Fruit fly (Drosophila melanogaster) whole organism, prepupa: Measurements from ENCODE around the gene UQCR-Q.

Source experiments
- Blimp-1 ChIP-seq: fragments of 200-800 bp; sonication (Bioruptor generic); optimal IDR thresholded peaks from 3 replicates; lab custom pipeline; 2017; ENCODE audit warnings: missing biosample characterization, missing genetic modification characterization, mild to moderate bottlenecking, moderate library complexity, missing genetic modification reagents
- CG10631 ChIP-seq: fragments of 200-800 bp; sonication (Bioruptor generic); optimal IDR thresholded peaks from 2 replicates; lab custom pipeline; 2016; ENCODE audit warnings: missing biosample characterization, missing genetic modification characterization
- CG10669 ChIP-seq: fragments of 200-800 bp; sonication (Bioruptor generic); optimal IDR thresholded peaks from 3 replicates; lab custom pipeline; 2018; ENCODE audit warnings: missing biosample characterization, mild to moderate bottlenecking, missing genetic modification characterization, moderate library complexity
- CG11294 ChIP-seq: fragments of 200-800 bp; sonication (Bioruptor generic); IDR thresholded peaks from 2 replicates; pipeline ENCODE4 v1.3.6; 2022; ENCODE audit warnings: missing biosample characterization, missing genetic modification characterization
- CG11762 ChIP-seq: fragments of 200-800 bp; sonication (Bioruptor generic); optimal IDR thresholded peaks from 3 replicates; lab custom pipeline; 2016; ENCODE audit warnings: missing biosample characterization, missing genetic modification characterization; ENCODE audit not compliant: insufficient read depth
- CG11902 ChIP-seq: fragments of 200-800 bp; sonication (Bioruptor generic); optimal IDR thresholded peaks from 3 replicates; lab custom pipeline; 2016; ENCODE audit warnings: missing biosample characterization, missing genetic modification characterization
- CG15336 ChIP-seq: fragments of 200-800 bp; sonication (Bioruptor generic); IDR thresholded peaks from 2 replicates; pipeline ENCODE4 v1.3.6; 2022; ENCODE audit warnings: missing biosample characterization, missing genetic modification characterization
- CG1621 ChIP-seq: fragments of 200-800 bp; sonication (Bioruptor generic); optimal IDR thresholded peaks from 3 replicates; lab custom pipeline; 2018; ENCODE audit warnings: missing biosample characterization, mild to moderate bottlenecking, missing genetic modification characterization
- CG32006 ChIP-seq: fragments of 200-800 bp; sonication (Bioruptor generic); optimal IDR thresholded peaks from 3 replicates; lab custom pipeline; 2017; ENCODE audit warnings: missing biosample characterization, mild to moderate bottlenecking, missing genetic modification characterization
- CG34406 ChIP-seq: fragments of 200-800 bp; sonication (Bioruptor generic); optimal IDR thresholded peaks from 3 replicates; lab custom pipeline; 2016; ENCODE audit warnings: missing biosample characterization, missing genetic modification characterization
- CG3919 ChIP-seq: fragments of 200-800 bp; sonication (Bioruptor generic); optimal IDR thresholded peaks from 3 replicates; lab custom pipeline; 2016; ENCODE audit warnings: missing biosample characterization, missing genetic modification characterization
- CG6163 ChIP-seq: fragments of 200-800 bp; sonication (Bioruptor generic); IDR thresholded peaks from 3 replicates; pipeline ENCODE4 v1.3.6; 2022; ENCODE audit warnings: missing biosample characterization, missing genetic modification characterization
- CG6276 ChIP-seq: fragments of 200-800 bp; sonication (Bioruptor generic); optimal IDR thresholded peaks from 2 replicates; lab custom pipeline; 2017; ENCODE audit warnings: missing biosample characterization, mild to moderate bottlenecking, missing genetic modification characterization
- CG6792 ChIP-seq: fragments of 200-800 bp; sonication (Bioruptor generic); optimal IDR thresholded peaks from 3 replicates; lab custom pipeline; 2016; ENCODE audit warnings: missing biosample characterization, missing genetic modification characterization
- CG6808 ChIP-seq: fragments of 200-800 bp; sonication (Bioruptor generic); optimal IDR thresholded peaks from 3 replicates; lab custom pipeline; 2017; ENCODE audit warnings: missing biosample characterization, missing genetic modification characterization, mild to moderate bottlenecking, moderate library complexity, missing genetic modification reagents
- CG6854 ChIP-seq: fragments of 200-800 bp; sonication (Bioruptor generic); optimal IDR thresholded peaks from 2 replicates; lab custom pipeline; 2017; ENCODE audit warnings: missing biosample characterization, mild to moderate bottlenecking, missing genetic modification characterization
- CG7368 ChIP-seq: fragments of 200-800 bp; sonication (Bioruptor generic); optimal IDR thresholded peaks from 3 replicates; lab custom pipeline; 2016; ENCODE audit warnings: missing biosample characterization, missing genetic modification characterization
- CG8119 ChIP-seq: fragments of 200-800 bp; sonication (Bioruptor generic); IDR thresholded peaks from 3 replicates; pipeline ENCODE4 v1.3.6; 2022; ENCODE audit warnings: missing biosample characterization, missing genetic modification characterization
- CG8319 ChIP-seq: fragments of 200-800 bp; sonication (Bioruptor generic); optimal IDR thresholded peaks from 3 replicates; lab custom pipeline; 2016; ENCODE audit warnings: missing biosample characterization, missing genetic modification characterization
- Eip78C ChIP-seq: fragments of 200-800 bp; sonication (Bioruptor generic); peaks from one replicate; lab custom pipeline; 2016; ENCODE audit warnings: missing biosample characterization, missing genetic modification characterization
- Eip93F ChIP-seq: fragments of 200-800 bp; sonication (Bioruptor generic); optimal IDR thresholded peaks from 2 replicates; lab custom pipeline; 2016; ENCODE audit warnings: missing biosample characterization, mild to moderate bottlenecking, missing genetic modification characterization
- Ets21C ChIP-seq: fragments of 200-800 bp; sonication (Bioruptor generic); optimal IDR thresholded peaks from 3 replicates; lab custom pipeline; 2016; ENCODE audit warnings: missing biosample characterization, missing genetic modification characterization
- Ets96B ChIP-seq: fragments of 200-800 bp; optimal IDR thresholded peaks from 2 replicates; lab custom pipeline; 2019; ENCODE audit warnings: missing biosample characterization, mild to moderate bottlenecking, missing genetic modification characterization, moderate library complexity
- Gug ChIP-seq: fragments of 200-800 bp; sonication (Bioruptor generic); IDR thresholded peaks from 2 replicates; pipeline ENCODE4 v1.3.6; 2022; ENCODE audit warnings: missing biosample characterization, missing genetic modification characterization
- Hr38 ChIP-seq: sonication (Bioruptor generic); optimal IDR thresholded peaks from 2 replicates; lab custom pipeline; 2016; ENCODE audit warnings: missing biosample characterization, missing genetic modification characterization
- Hr4 ChIP-seq: fragments of 200-800 bp; sonication (Bioruptor generic); optimal IDR thresholded peaks from 3 replicates; lab custom pipeline; 2016; ENCODE audit warnings: missing biosample characterization, missing genetic modification characterization
- OdsH ChIP-seq: fragments of 200-800 bp; sonication (Bioruptor generic); optimal IDR thresholded peaks from 3 replicates; lab custom pipeline; 2016; ENCODE audit warnings: missing biosample characterization, missing genetic modification characterization
- Smox ChIP-seq: fragments of 200-800 bp; sonication (Bioruptor generic); optimal IDR thresholded peaks from 3 replicates; lab custom pipeline; 2016; ENCODE audit warnings: missing biosample characterization, missing genetic modification characterization
- Sox102F ChIP-seq: fragments of 200-800 bp; sonication (Bioruptor generic); optimal IDR thresholded peaks from 2 replicates; lab custom pipeline; 2016; ENCODE audit warnings: missing biosample characterization, mild to moderate bottlenecking, missing genetic modification characterization
- Sox15 ChIP-seq: fragments of 200-800 bp; sonication (Bioruptor generic); optimal IDR thresholded peaks from 3 replicates; lab custom pipeline; 2016; ENCODE audit warnings: missing biosample characterization, missing genetic modification characterization
- achi ChIP-seq: fragments of 200-800 bp; sonication (Bioruptor generic); optimal IDR thresholded peaks from 3 replicates; lab custom pipeline; 2016; ENCODE audit warnings: missing biosample characterization, missing genetic modification characterization
- acj6 ChIP-seq: fragments of 200-800 bp; sonication (Bioruptor generic); optimal IDR thresholded peaks from 3 replicates; lab custom pipeline; 2016; ENCODE audit warnings: missing biosample characterization, missing genetic modification characterization
- cyc ChIP-seq: fragments of 200-800 bp; sonication (Bioruptor generic); optimal IDR thresholded peaks from 3 replicates; lab custom pipeline; 2016; ENCODE audit warnings: missing biosample characterization, missing genetic modification characterization
- dac ChIP-seq: fragments of 200-800 bp; sonication (Bioruptor generic); optimal IDR thresholded peaks from 2 replicates; lab custom pipeline; 2017; ENCODE audit warnings: missing biosample characterization, mild to moderate bottlenecking, missing genetic modification characterization
- dsx ChIP-seq: fragments of 200-800 bp; optimal IDR thresholded peaks from 3 replicates; lab custom pipeline; 2019; ENCODE audit warnings: missing biosample characterization, mild to moderate bottlenecking, missing genetic modification characterization, moderate library complexity; ENCODE audit not compliant: poor library complexity, severe bottlenecking
- eg ChIP-seq: fragments of 200-800 bp; sonication (Bioruptor generic); IDR thresholded peaks from 3 replicates; pipeline ENCODE4 v1.3.6; 2022; ENCODE audit warnings: missing biosample characterization, missing genetic modification characterization
- esn ChIP-seq: fragments of 200-800 bp; sonication (Bioruptor generic); optimal IDR thresholded peaks from 2 replicates; lab custom pipeline; 2016; ENCODE audit warnings: missing biosample characterization, mild to moderate bottlenecking, missing genetic modification characterization, moderate library complexity
- fd59A ChIP-seq: fragments of 200-800 bp; sonication (Bioruptor generic); optimal IDR thresholded peaks from 2 replicates; lab custom pipeline; 2017; ENCODE audit warnings: missing biosample characterization, mild to moderate bottlenecking, missing genetic modification characterization, missing genetic modification reagents
- fd85E ChIP-seq: fragments of 200-800 bp; sonication (Bioruptor generic); optimal IDR thresholded peaks from 3 replicates; lab custom pipeline; 2016; ENCODE audit warnings: missing biosample characterization, missing genetic modification characterization
- fkh ChIP-seq: fragments of 200-800 bp; sonication (Bioruptor generic); optimal IDR thresholded peaks from 3 replicates; lab custom pipeline; 2017; ENCODE audit warnings: missing biosample characterization, mild to moderate bottlenecking, missing genetic modification characterization, moderate library complexity
- pdm3 ChIP-seq: fragments of 200-800 bp; sonication (Bioruptor generic); optimal IDR thresholded peaks from 3 replicates; lab custom pipeline; 2016; ENCODE audit warnings: missing biosample characterization, missing genetic modification characterization
- salr ChIP-seq, 2 experiments: fragments of 200-800 bp; sonication (Bioruptor generic); optimal IDR thresholded peaks; 3 replicates each; lab custom pipeline; 2016 to 2018; ENCODE audit warnings: missing biosample characterization in 2 of 2, missing genetic modification characterization in 2 of 2, mild to moderate bottlenecking in 1 of 2
- spab ChIP-seq: fragments of 200-800 bp; sonication (Bioruptor generic); optimal IDR thresholded peaks from 2 replicates; lab custom pipeline; 2017; ENCODE audit warnings: missing biosample characterization, mild to moderate bottlenecking, missing genetic modification characterization, missing genetic modification reagents
- svp ChIP-seq: fragments of 200-800 bp; sonication (Bioruptor generic); peaks from one replicate; lab custom pipeline; 2016; ENCODE audit warnings: missing biosample characterization, missing genetic modification characterization
- topi ChIP-seq: fragments of 200-800 bp; sonication (Bioruptor generic); optimal IDR thresholded peaks from 3 replicates; lab custom pipeline; 2016; ENCODE audit warnings: missing biosample characterization, missing genetic modification characterization
- vri ChIP-seq: fragments of 200-800 bp; sonication (Bioruptor generic); optimal IDR thresholded peaks from 3 replicates; lab custom pipeline; 2016; ENCODE audit warnings: missing biosample characterization, mild to moderate bottlenecking, missing genetic modification characterization

Gene UQCR-Q

dm6 chr3L:17486794-17487726 lies 12.5 kb downstream of the UQCR-Q start, which contains the start of gene Oatp74D (continued):
- peak; percentile 56 for TF ChIP-seq CG34406 (GFP tag; lab: Kevin White, UChicago)
- TF ChIP-seq esn (GFP tag; lab: Kevin White, UChicago), result peak; percentile 77
- peak in 1 of 2 experiments; percentile 47 for TF ChIP-seq salr (GFP tag; optimal IDR thresholded peaks at IDR 0.05; lab: Kevin White, UChicago)
- peak; percentile 45 for TF ChIP-seq dsx
- peak; percentile 8 for TF ChIP-seq CG8319 (GFP tag; lab: Kevin White, UChicago)
- TF ChIP-seq CG15336 (GFP tag; lab: Robert Waterston, UW), result peak; percentile 67
- peak; percentile 74 for TF ChIP-seq CG3919 (GFP tag; lab: Kevin White, UChicago)
- peak; percentile 60 for TF ChIP-seq vri (GFP tag; lab: Kevin White, UChicago)
- TF ChIP-seq CG32006 (GFP tag; lab: Kevin White, UChicago), result peak; percentile 39
- peak; percentile 11 for TF ChIP-seq Sox15 (GFP tag; lab: Kevin White, UChicago)
- peak; percentile 78 for TF ChIP-seq CG8119 (GFP tag; lab: Robert Waterston, UW)
- TF ChIP-seq Eip93F (GFP tag; lab: Kevin White, UChicago), result peak; percentile 83
- peak; percentile 56 for TF ChIP-seq cyc (GFP tag; lab: Kevin White, UChicago)
- TF ChIP-seq CG11762 (GFP tag; lab: Kevin White, UChicago), result no peak
- TF ChIP-seq svp (GFP tag; lab: Kevin White, UChicago), result peak; percentile 86
- TF ChIP-seq CG6854 (GFP tag; lab: Kevin White, UChicago), result peak; percentile 64
- peak; percentile 99 for TF ChIP-seq fkh (GFP tag; lab: Kevin White, UChicago)
- TF ChIP-seq Hr38 (GFP tag; lab: Kevin White, UChicago), result no peak
- peak; percentile 90 for TF ChIP-seq Eip78C (GFP tag; lab: Kevin White, UChicago)
- peak; percentile 79 for TF ChIP-seq eg (GFP tag; lab: Robert Waterston, UW)
- peak; percentile 58 for TF ChIP-seq Ets21C (GFP tag; lab: Kevin White, UChicago)
- TF ChIP-seq Hr4 (GFP tag; lab: Kevin White, UChicago), result peak; percentile 82
- TF ChIP-seq CG11902 (GFP tag; lab: Kevin White, UChicago), result no peak
- no peak for TF ChIP-seq dac (GFP tag; lab: Kevin White, UChicago)
- no peak for TF ChIP-seq fd59A (GFP tag; lab: Kevin White, UChicago)
- 0 out of 2 replicates have a peak, but pooled peaks have one; percentile 26 for TF ChIP-seq CG11294
- peak; percentile 19 for TF ChIP-seq CG1621 (tag; lab: Kevin White, UChicago)
- peak; percentile 58 for TF ChIP-seq acj6
- peak; percentile 36 for TF ChIP-seq Ets96B (tag; lab: Kevin White, UChicago)
- TF ChIP-seq CG6276, result peak; percentile 31
- peak; percentile 71 for TF ChIP-seq Sox102F (GFP tag; lab: Kevin White, UChicago)
- TF ChIP-seq CG6792, result peak; percentile 46
- TF ChIP-seq OdsH (GFP tag; lab: Kevin White, UChicago), result peak; percentile 64
- TF ChIP-seq Gug, result no peak
- TF ChIP-seq pdm3, result peak; percentile 65
- peak; percentile 45 for TF ChIP-seq CG10631 (GFP tag; lab: Kevin White, UChicago)
- TF ChIP-seq achi (GFP tag; lab: Kevin White, UChicago), result peak; percentile 49

dm6 chr3L:17488622-17489391 lies 14.2 kb downstream of the UQCR-Q start:
- TF ChIP-seq spab (GFP tag; lab: Kevin White, UChicago) (no peak), Smox (GFP tag; lab: Kevin White, UChicago) (no peak), svp (GFP tag; lab: Kevin White, UChicago) (peak; percentile 89), dac (GFP tag; lab: Kevin White, UChicago) (no peak), pdm3 (no peak), CG6854 (GFP tag; lab: Kevin White, UChicago) (no peak), CG10669 (GFP tag; lab: Kevin White, UChicago) (no peak), Hr4 (GFP tag; lab: Kevin White, UChicago) (no peak), Blimp-1 (GFP tag; lab: Kevin White, UChicago) (peak; percentile 30), CG6163 (no peak), CG7368 (GFP tag; lab: Kevin White, UChicago) (no peak), eg (GFP tag; lab: Robert Waterston, UW) (no peak), achi (GFP tag; lab: Kevin White, UChicago) (no peak), Sox15 (GFP tag; lab: Kevin White, UChicago) (no peak), Hr38 (GFP tag; lab: Kevin White, UChicago) (no peak), CG8119 (GFP tag; lab: Robert Waterston, UW) (no peak), OdsH (GFP tag; lab: Kevin White, UChicago) (no peak), esn (GFP tag; lab: Kevin White, UChicago) (no peak), topi (GFP tag; lab: Kevin White, UChicago) (no peak), fd85E (GFP tag; lab: Kevin White, UChicago) (no peak), CG6808 (GFP tag; lab: Kevin White, UChicago) (no peak)
